Fruit fly (Drosophila melanogaster): ENCODE measurements around the gene CG31815.

DNA sequence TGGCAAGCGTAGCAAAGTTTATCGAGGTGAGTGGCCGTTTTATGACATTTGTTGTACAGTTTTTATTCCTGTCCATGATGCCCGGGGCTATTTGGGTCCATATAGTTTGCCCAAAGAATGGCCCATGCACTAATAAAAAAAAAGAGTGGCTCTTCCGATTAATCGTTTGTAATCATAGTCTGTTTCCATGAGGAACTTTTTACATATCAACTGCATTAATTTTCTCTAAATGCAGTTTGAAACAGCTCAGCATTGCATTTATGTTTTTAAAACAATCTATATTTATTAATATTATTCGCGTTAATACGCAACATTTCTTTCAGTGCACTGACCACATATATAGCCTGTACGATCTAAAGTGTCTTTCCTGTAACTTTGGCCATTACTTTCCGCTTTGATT, 45.7 kb upstream of the CG31815 start:
- TF ChIP-seq Eip93F (GFP tag; optimal IDR thresholded peaks at IDR 0.05): no peak
- no peak for TF ChIP-seq svp (GFP tag)
- TF ChIP-seq ss (GFP tag; optimal IDR thresholded peaks at IDR 0.05): no peak
- no peak for TF ChIP-seq Blimp-1 (GFP tag; optimal IDR thresholded peaks at IDR 0.05)
- TF ChIP-seq pdm3 (GFP tag; optimal IDR thresholded peaks at IDR 0.05): no peak
- peak; percentile 34 for TF ChIP-seq OdsH (GFP tag; optimal IDR thresholded peaks at IDR 0.05)
- no peak for TF ChIP-seq net (GFP tag; optimal IDR thresholded peaks at IDR 0.05)
- no peak for TF ChIP-seq Hr38 (GFP tag; optimal IDR thresholded peaks at IDR 0.05)
- no peak for TF ChIP-seq CG8119 (GFP tag; IDR thresholded peaks at IDR 0.05)
- TF ChIP-seq CG10669 (GFP tag; optimal IDR thresholded peaks at IDR 0.05): no peak
- TF ChIP-seq CG6854 (GFP tag; optimal IDR thresholded peaks at IDR 0.05): no peak
